Worm (Caenorhabditis elegans): ENCODE measurements around the gene try-13.

try-13 gene

DNA sequence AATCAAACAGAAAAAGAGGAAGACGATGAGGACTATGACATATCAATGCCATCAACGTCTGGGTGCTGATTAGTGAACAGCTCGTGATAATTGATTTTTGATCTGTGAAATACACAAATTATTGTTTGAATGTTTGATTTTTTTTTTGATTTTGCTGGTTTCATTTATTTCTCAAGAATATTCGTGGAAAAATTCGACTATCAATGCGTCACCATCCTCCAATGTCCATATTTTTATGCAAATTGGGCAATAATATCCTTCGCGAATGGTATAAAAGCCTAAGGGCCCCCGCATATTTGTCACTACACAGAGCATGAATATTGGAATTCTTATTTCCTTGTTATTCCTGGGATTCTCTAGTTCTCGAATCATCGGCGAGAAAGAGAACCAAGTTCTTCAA, at the start of gene try-13:
try-13 (plus strand) TSS at position 301 of the 400 bp plus-strand sequence.
- no peak for TF ChIP-seq hlh-15 (tag; optimal IDR thresholded peaks at IDR 0.05)
- no peak for TF ChIP-seq fkh-6 (tag; optimal IDR thresholded peaks at IDR 0.05)
- TF ChIP-seq ceh-45 (GFP tag; IDR thresholded peaks at IDR 0.05) = no peak
- no peak for TF ChIP-seq ceh-6 (GFP tag; optimal IDR thresholded peaks at IDR 0.05)
- no peak for TF ChIP-seq ceh-19 (GFP tag; optimal IDR thresholded peaks at IDR 0.05)
- TF ChIP-seq K09A11.1 (tag; optimal IDR thresholded peaks at IDR 0.05; ENCODE audit: insufficient read depth) = no peak
- TF ChIP-seq ref-2 (tag; optimal IDR thresholded peaks at IDR 0.05) = no peak
- no peak for TF ChIP-seq lin-11 (tag; optimal IDR thresholded peaks at IDR 0.05)
- no peak for TF ChIP-seq mec-3 (tag; optimal IDR thresholded peaks at IDR 0.05; ENCODE audit: borderline replicate concordance)
- TF ChIP-seq ahr-1 (tag; optimal IDR thresholded peaks at IDR 0.05) = no peak

DNA sequence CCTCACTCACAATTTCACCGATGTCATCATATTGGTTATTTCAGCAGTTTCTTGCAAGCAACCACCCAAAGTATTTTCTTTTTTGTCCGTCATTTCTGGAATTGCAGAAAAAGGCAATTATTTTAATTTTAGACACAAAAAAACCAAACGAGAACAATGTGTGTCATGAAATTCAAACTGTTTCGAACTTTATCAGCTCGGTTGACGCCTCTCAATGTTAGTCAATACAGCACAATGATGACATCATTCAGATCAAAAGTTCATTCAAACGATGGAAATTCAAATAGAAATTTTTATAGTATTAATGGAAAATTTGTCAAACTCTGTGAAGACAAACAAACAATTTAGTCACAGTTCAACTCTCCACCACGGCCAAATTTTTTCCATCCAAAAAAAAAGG, 48.0 kb upstream of the try-13 start, which contains the start of gene fbxa-105:
fbxa-105 (minus strand) TSS at position 97 of the 400 bp plus-strand sequence.
- TF ChIP-seq unc-3 (GFP tag; conservative IDR thresholded peaks at IDR 0.05) (no peak), unc-3 (tag; optimal IDR thresholded peaks at IDR 0.05) (no peak), ama-1 (optimal IDR thresholded peaks at IDR 0.05) (no peak), nhr-11 (tag; optimal IDR thresholded peaks at IDR 0.05) (no peak), ceh-14 (tag; optimal IDR thresholded peaks at IDR 0.05) (no peak), ceh-34 (tag; optimal IDR thresholded peaks at IDR 0.05) (no peak), ets-4 (tag; optimal IDR thresholded peaks at IDR 0.05) (no peak), odd-2 (tag; optimal IDR thresholded peaks at IDR 0.05) (no peak), T23F11.4 (GFP tag; optimal IDR thresholded peaks at IDR 0.05) (no peak), K02D7.2 (tag; optimal IDR thresholded peaks at IDR 0.05) (no peak), unc-86 (tag; optimal IDR thresholded peaks at IDR 0.05) (no peak), pat-9 (tag; optimal IDR thresholded peaks at IDR 0.05) (no peak), tbx-7 (tag; optimal IDR thresholded peaks at IDR 0.05) (no peak), C38D4.7 (GFP tag; optimal IDR thresholded peaks at IDR 0.05) (no peak), pag-3 (tag; optimal IDR thresholded peaks at IDR 0.05; ENCODE audit: borderline replicate concordance) (no peak), ceh-48 (tag; optimal IDR thresholded peaks at IDR 0.05) (no peak), elt-4 (tag; optimal IDR thresholded peaks at IDR 0.05) (no peak), hlh-13 (GFP tag; optimal IDR thresholded peaks at IDR 0.05) (no peak)

ce11 chrV:7395359-7395758, 44.5 kb upstream of the try-13 start, which contains the start of gene srx-9:
Gene srx-9, minus strand, starts transcription at chrV:7395459.
- TF ChIP-seq ztf-16 (tag; optimal IDR thresholded peaks at IDR 0.05) (no peak), fax-1 (tag; optimal IDR thresholded peaks at IDR 0.05) (no peak), ceh-18 (tag; optimal IDR thresholded peaks at IDR 0.05) (no peak), unc-3 (GFP tag; conservative IDR thresholded peaks at IDR 0.05) (no peak), unc-3 (tag; optimal IDR thresholded peaks at IDR 0.05) (no peak), unc-86 (tag; optimal IDR thresholded peaks at IDR 0.05) (no peak), nfya-1 (tag; optimal IDR thresholded peaks at IDR 0.05) (no peak), elt-4 (tag; optimal IDR thresholded peaks at IDR 0.05) (no peak), ceh-6 (GFP tag; optimal IDR thresholded peaks at IDR 0.05) (no peak), ref-2 (tag; optimal IDR thresholded peaks at IDR 0.05) (no peak), ceh-48 (tag; optimal IDR thresholded peaks at IDR 0.05) (no peak), eyg-1 (tag; optimal IDR thresholded peaks at IDR 0.05) (no peak), npax-4 (tag; optimal IDR thresholded peaks at IDR 0.05) (no peak), odd-2 (tag; optimal IDR thresholded peaks at IDR 0.05) (no peak), fkh-6 (tag; optimal IDR thresholded peaks at IDR 0.05) (no peak), nhr-232 (tag; optimal IDR thresholded peaks at IDR 0.05) (no peak), hlh-8 (tag; optimal IDR thresholded peaks at IDR 0.05) (no peak), hlh-30 (tag; optimal IDR thresholded peaks at IDR 0.05; ENCODE audit: insufficient read depth) (no peak), zip-5 (tag; optimal IDR thresholded peaks at IDR 0.05) (no peak), pat-9 (tag; optimal IDR thresholded peaks at IDR 0.05) (no peak)

- TF ChIP-seq K02D7.2 (tag; optimal IDR thresholded peaks at IDR 0.05) (no peak), pag-3 (tag; optimal IDR thresholded peaks at IDR 0.05; ENCODE audit: borderline replicate concordance) (no peak), dve-1 (tag; optimal IDR thresholded peaks at IDR 0.05) (no peak), hlh-8 (tag; optimal IDR thresholded peaks at IDR 0.05) (no peak), unc-42 (tag; optimal IDR thresholded peaks at IDR 0.05) (no peak), ceh-30 (tag; optimal IDR thresholded peaks at IDR 0.05) (no peak), ets-4 (tag; optimal IDR thresholded peaks at IDR 0.05) (no peak), K09A11.1 (tag; optimal IDR thresholded peaks at IDR 0.05; ENCODE audit: insufficient read depth) (no peak), tbx-7 (tag; optimal IDR thresholded peaks at IDR 0.05) (no peak), lin-11 (tag; optimal IDR thresholded peaks at IDR 0.05) (no peak), pqm-1 (tag; optimal IDR thresholded peaks at IDR 0.05) (no peak), ceh-34 (tag; optimal IDR thresholded peaks at IDR 0.05) (no peak), sdc-2 (tag; optimal IDR thresholded peaks at IDR 0.05) (no peak), pha-4 (tag; optimal IDR thresholded peaks at IDR 0.05) (no peak), ceh-2 (tag; optimal IDR thresholded peaks at IDR 0.05) (no peak), nhr-232 (tag; optimal IDR thresholded peaks at IDR 0.05) (no peak), T23F11.4 (GFP tag; optimal IDR thresholded peaks at IDR 0.05) (no peak), unc-55 (GFP tag; optimal IDR thresholded peaks at IDR 0.05) (no peak), ceh-45 (GFP tag; IDR thresholded peaks at IDR 0.05) (no peak)
Observed at ce11 chrV:7399202-7399601, 40.7 kb upstream of the try-13 start, which contains the start of gene gst-41. Gene gst-41, minus strand, starts transcription at chrV:7399302.
